Fruit fly (Drosophila melanogaster) whole organism, adult: ENCODE measurements around the gene CG31265.

Source experiments
- CG1620 ChIP-seq: fragments of 200-800 bp; sonication (Bioruptor generic); optimal IDR thresholded peaks from 2 replicates; lab custom pipeline; 2016; ENCODE audit warnings: missing biosample characterization, missing genetic modification characterization
- Crg-1 ChIP-seq: fragments of 200-800 bp; sonication (Bioruptor generic); optimal IDR thresholded peaks from 2 replicates; lab custom pipeline; 2016; ENCODE audit warnings: missing biosample characterization, missing genetic modification characterization
- bab1 ChIP-seq: fragments of 200-800 bp; sonication (Bioruptor generic); optimal IDR thresholded peaks from 3 replicates; lab custom pipeline; 2019; ENCODE audit warnings: missing biosample characterization, mild to moderate bottlenecking, missing genetic modification characterization, moderate library complexity
- cnc ChIP-seq, 2 experiments: fragments of >200 bp; optimal IDR thresholded peaks; 2 replicates each; lab custom pipeline; 2017
- ovo ChIP-seq: fragments of 200-800 bp; sonication (Bioruptor generic); optimal IDR thresholded peaks from 2 replicates; lab custom pipeline; 2016; ENCODE audit warnings: missing biosample characterization, missing genetic modification characterization
- tj ChIP-seq: fragments of 200-800 bp; sonication (Bioruptor generic); optimal IDR thresholded peaks from 3 replicates; lab custom pipeline; 2017; ENCODE audit warnings: missing biosample characterization, mild to moderate bottlenecking, missing genetic modification characterization, moderate library complexity

dm6 chr3R:17082471-17082870, 45.5 kb upstream of the CG31265 start:
- no peak for TF ChIP-seq cnc (optimal IDR thresholded peaks at IDR 0.05; lab: Kevin White, UChicago)
- no peak for TF ChIP-seq tj (GFP tag; lab: Kevin White, UChicago)
- no peak for TF ChIP-seq ovo (GFP tag; lab: Kevin White, UChicago)
- TF ChIP-seq bab1 = no peak
- no peak for TF ChIP-seq CG1620 (GFP tag; lab: Kevin White, UChicago)
- TF ChIP-seq Crg-1 (GFP tag; lab: Kevin White, UChicago) = no peak
